Worm (Caenorhabditis elegans) whole organism, L4/young adult: ENCODE results near the gene R107.9.

Experiments used
- W03F9.2 ChIP-seq: fragments of 150-350 bp; optimal IDR thresholded peaks from 2 replicates; lab custom pipeline; 2014; ENCODE audit warnings: missing biosample characterization, missing genetic modification characterization
- him-1 ChIP-seq: sonication (generic microtip); optimal IDR thresholded peaks from 2 replicates; lab custom pipeline; 2016; ENCODE audit warnings: missing genotype, missing genetic modification reagents, missing genetic modification characterization, missing compliant biosample characterization

DNA sequence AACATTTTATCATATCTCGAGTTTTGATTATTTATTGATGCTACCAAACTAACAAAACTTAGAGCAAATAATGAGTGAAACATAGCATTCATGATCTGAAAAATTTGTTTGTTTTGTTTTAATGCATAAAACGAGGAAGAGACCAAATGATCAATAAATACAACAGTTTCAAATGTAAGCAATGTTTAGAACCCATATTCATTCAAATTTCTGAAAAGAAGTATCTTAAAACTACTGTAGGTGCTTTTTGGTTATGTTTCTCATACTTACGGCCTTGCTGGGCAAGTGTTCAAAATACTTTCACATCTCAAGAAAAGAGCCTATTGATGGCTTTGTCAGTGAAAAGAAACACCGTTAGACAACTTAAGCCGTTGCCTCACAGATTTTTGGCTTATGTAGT, 40.0 kb downstream of the R107.9 start, which contains the start of gene F02A9.1:
- no peak for TF ChIP-seq him-1
- TF ChIP-seq W03F9.2 (tag; lab: Kevin White, UChicago), result no peak
